Fruit fly (Drosophila melanogaster): ENCODE data around the gene Jon65Aiv.

- TF ChIP-seq CG16779 (GFP tag; IDR thresholded peaks at IDR 0.05) (no peak), usp (GFP tag; optimal IDR thresholded peaks at IDR 0.05) (no peak), h (optimal IDR thresholded peaks at IDR 0.05) (no peak), bcd (GFP tag; optimal IDR thresholded peaks at IDR 0.05) (no peak), CG13775 (GFP tag; optimal IDR thresholded peaks at IDR 0.05) (no peak), ato (GFP tag; IDR thresholded peaks at IDR 0.05; ENCODE audit: partially characterized antibody) (no peak), CG7928 (GFP tag; optimal IDR thresholded peaks at IDR 0.05) (no peak), ttk (GFP tag; IDR thresholded peaks at IDR 0.05) (no peak), CG43689 (GFP tag; IDR thresholded peaks at IDR 0.05) (no peak), CG15269 (tag; optimal IDR thresholded peaks at IDR 0.05) (no peak), CG8478 (optimal IDR thresholded peaks at IDR 0.05) (no peak), tgo (GFP tag; IDR thresholded peaks at IDR 0.05) (no peak)
Observed at dm6 chr3L:6034916-6035315, 4.0 kb upstream of the Jon65Aiv start, which contains the start of gene yip7.
